Worm (Caenorhabditis elegans): ENCODE measurements around the gene pqn-41.
A peak's percentile ranks its signal among the peaks of the same experiment; 100 is the strongest.

pqn-41 gene

DNA sequence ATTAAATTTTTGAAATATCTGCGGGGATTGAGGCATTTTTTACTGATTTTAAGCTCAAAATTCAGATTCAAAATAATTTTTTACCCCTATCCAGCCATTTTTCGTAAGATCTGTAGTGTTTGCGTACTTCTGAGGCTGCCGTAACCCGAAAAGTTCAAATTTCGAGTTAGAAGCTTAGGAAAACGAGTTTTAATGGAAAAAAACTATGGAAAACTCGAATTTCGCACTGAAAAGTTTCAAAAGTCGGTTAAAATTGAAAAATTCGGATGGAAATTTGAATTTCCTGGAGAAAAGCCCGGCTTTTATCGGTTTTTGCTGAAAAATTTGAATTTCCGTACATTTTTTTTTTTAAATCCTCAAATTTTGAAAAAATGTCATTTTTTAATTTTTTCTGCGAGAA lies 1.8 kb upstream of the pqn-41 start:
- TF ChIP-seq pes-1 (GFP tag; IDR thresholded peaks at IDR 0.05) (no peak), ceh-36 (tag; optimal IDR thresholded peaks at IDR 0.05) (no peak)

DNA sequence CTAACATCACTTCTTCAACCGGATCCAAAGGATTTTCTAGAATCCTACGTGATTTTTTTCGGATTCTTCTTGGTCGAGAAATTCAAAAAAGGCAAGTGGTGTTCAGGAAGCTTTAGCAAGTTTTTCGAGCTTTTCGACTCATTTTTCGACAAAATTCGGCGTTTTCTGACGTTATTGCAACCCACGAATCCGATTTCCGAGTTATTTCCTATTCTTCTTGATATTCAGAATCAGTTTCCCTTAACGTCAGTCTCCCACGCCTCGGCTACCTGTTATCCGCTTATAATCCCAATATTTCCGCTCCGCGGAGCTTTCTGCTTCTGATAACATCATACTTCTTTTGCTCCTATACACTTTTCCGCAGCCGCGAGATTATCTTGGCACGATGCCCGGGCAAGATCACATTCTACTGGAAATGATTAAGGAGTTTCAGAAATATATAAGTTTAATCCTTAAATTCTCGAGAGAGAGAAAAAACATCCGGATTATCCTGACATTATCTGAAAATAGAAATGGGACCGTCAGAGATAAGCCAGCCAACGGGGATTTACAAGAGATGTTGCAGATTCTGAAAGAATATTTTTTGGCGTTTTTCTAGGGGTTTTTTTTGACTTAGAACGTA lies 12.7 kb downstream of the pqn-41 start:
- no peak for TF ChIP-seq sea-1 (GFP tag; conservative IDR thresholded peaks at IDR 0.05)
- peak; percentile 29 for TF ChIP-seq ceh-36 (tag; optimal IDR thresholded peaks at IDR 0.05)

DNA sequence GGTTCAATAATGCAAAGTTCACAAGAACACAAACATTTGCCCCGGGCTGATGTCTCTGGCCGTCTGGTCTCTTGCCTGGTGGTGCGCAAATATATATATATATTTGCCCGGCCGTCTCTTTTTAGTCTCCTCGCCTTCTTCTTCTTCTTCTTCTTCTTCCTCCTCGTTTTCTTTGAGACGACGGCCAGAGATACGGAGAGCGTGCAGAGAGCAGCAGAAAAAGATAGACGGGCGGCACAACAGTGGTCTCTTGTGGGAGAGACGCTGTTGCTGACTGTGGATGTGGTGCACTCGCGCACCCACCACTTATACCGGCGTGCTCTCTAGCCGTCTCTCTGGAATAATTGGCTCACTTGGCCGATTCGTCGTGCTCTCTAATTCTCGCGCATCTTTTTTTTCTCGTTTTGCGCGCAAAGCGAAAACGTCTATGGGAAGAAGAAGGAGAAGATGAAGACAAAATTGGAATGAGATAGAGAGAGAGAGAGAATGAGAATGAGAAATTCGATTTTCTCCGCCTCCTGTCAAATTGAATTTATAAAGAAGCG lies 15.4 kb downstream of the pqn-41 start:
- TF ChIP-seq F13C5.2 (tag; optimal IDR thresholded peaks at IDR 0.05) = peak; percentile 63
- TF ChIP-seq flt-1 (GFP tag; IDR thresholded peaks at IDR 0.05) = no peak
- 0 out of 2 replicates have a peak, but pooled peaks have one; percentile 17 for TF ChIP-seq scrt-1 (GFP tag; IDR thresholded peaks at IDR 0.05)
- TF ChIP-seq ets-7 (tag; optimal IDR thresholded peaks at IDR 0.05) = peak; percentile 45
- TF ChIP-seq aly-1 (tag; optimal IDR thresholded peaks at IDR 0.05) = peak; percentile 26
- peak; percentile 49; the same call in 1 of the 2 replicates for TF ChIP-seq pes-1 (GFP tag; IDR thresholded peaks at IDR 0.05)
- no peak for TF ChIP-seq hmbx-1 (tag; optimal IDR thresholded peaks at IDR 0.05)
- TF ChIP-seq B0310.2 (tag; optimal IDR thresholded peaks at IDR 0.05) = no peak
- 0 out of 2 replicates have a peak, but pooled peaks have one; percentile 22 for TF ChIP-seq tbx-11 (GFP tag; IDR thresholded peaks at IDR 0.05)
- TF ChIP-seq ceh-36 (tag; optimal IDR thresholded peaks at IDR 0.05) = peak; percentile 50
- no peak; the same call in 1 of the 2 replicates for TF ChIP-seq tbx-37 (GFP tag; conservative IDR thresholded peaks at IDR 0.05)
- TF ChIP-seq hmg-4 (GFP tag; optimal IDR thresholded peaks at IDR 0.05) = peak; percentile 82

DNA sequence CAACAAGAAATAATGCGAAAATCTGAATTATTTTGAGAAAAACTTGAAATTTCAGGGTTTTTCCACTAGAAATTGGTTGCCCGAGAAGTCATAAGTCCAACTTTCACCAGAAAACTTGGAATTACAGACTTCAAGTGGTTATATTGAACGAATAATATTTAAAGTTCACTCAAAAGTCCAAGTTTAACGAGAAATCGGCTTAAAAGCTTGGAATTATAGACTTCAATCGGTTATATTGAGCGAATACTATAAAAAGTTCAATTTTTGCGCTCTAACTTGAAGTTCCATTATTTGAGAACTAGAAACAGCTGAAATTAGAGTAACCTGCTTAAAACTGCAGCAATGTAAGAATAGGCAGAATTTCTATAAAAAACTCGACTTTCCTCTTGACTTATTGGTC lies 16.3 kb downstream of the pqn-41 start:
- TF ChIP-seq pes-1 (GFP tag; IDR thresholded peaks at IDR 0.05) (no peak), hnd-1 (tag; optimal IDR thresholded peaks at IDR 0.05) (no peak)

DNA sequence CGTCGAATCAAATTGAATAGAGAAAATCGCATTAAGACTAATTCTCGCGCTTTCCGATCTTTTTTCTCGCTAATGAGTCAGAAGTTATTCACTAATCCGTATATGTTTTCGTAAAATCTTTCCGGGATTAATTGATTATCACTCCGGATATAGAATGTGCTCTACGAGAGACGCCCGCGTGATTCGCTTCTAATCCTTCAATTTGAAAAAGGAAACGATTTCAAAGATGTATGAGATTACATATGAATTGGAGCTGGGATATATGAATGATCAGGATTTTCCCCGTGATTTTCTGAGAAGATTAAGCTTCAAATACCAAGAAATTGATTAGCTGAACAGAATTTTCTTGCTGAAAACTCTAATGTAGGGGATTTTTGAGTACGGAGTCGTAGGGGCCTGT lies 16.8 kb downstream of the pqn-41 start:
- peak; percentile 53 for TF ChIP-seq ceh-36 (tag; optimal IDR thresholded peaks at IDR 0.05)
- no peak for TF ChIP-seq ets-7 (tag; optimal IDR thresholded peaks at IDR 0.05)

DNA sequence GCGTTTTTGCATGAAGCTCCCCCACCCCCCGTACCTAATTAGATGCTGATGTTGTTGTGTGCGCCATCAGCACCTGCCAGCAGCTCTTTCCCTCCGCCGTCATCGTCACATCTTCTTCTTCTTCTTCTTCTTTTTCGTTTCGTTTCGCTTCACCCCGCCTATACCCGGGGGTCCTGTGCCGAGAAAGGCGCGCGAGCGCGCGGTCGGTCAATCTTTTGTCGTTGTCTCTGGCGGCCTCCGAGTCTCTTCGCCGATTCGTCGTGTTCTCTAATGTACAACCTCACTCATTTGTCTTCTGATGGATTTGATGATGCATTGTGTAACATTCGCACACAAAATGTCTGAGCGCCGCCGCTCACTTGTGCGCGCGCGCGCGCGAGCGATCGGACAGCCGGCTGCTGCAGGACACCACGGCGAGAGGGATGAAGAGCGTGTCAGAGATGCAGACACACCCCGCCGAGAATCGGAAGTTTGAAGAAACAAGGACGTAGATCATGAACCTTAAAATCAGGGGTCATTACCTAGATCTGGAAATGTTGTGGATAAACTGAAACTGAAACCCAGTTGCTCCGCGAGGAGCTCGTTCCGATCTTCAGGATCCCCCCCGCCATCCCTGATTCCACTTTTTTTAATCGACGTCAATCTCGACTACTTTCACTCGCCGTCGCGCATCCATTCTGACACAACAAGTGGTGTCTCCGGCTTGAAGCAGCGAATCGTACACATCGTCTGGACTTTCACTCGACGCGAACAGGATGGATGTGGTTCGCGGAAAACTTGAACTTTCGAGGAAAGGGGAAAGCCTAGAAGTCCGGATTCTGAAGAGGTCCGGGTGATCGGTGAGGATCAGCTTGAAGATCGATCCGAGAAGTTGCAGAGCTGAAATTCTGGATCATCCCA lies 17.9 kb downstream of the pqn-41 start:
- 0 out of 2 replicates have a peak, but pooled peaks have one; percentile 4 for TF ChIP-seq flt-1 (GFP tag; IDR thresholded peaks at IDR 0.05)
- TF ChIP-seq tbx-37 (GFP tag; conservative IDR thresholded peaks at IDR 0.05) = no peak
- TF ChIP-seq hmbx-1 (tag; optimal IDR thresholded peaks at IDR 0.05) = no peak
- TF ChIP-seq ets-7 (tag; optimal IDR thresholded peaks at IDR 0.05) = no peak
- TF ChIP-seq hmg-4 (GFP tag; optimal IDR thresholded peaks at IDR 0.05) = peak; percentile 29
- TF ChIP-seq tra-4 (tag; optimal IDR thresholded peaks at IDR 0.05) = no peak
- peak; percentile 44; the same call in 1 of the 2 replicates for TF ChIP-seq pes-1 (GFP tag; IDR thresholded peaks at IDR 0.05)
- TF ChIP-seq F13C5.2 (tag; optimal IDR thresholded peaks at IDR 0.05) = peak; percentile 47
- peak; percentile 43 for TF ChIP-seq aly-1 (tag; optimal IDR thresholded peaks at IDR 0.05)

DNA sequence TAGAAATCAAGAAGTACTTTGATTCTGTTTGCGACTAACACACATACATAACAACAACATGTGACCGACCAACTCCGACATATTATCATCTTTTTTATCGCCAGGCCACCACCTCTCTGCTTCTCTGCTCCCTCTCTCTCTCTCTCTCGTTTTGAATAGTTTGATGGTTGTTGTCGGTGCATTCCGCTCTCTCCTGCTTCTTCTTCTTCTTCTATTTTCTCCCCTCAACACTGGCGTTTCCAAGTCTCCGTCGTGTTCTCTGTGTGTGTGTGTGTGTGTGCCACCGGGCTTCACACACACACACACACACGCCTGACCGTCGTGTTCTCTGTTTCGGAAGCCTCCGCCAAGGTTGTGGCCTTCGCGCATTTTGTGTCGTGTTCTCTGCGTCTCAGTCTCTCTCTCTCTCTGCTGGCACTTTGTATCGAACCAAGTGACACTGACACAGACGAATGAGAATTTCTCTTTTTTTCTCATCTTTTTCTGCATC lies 19.3 kb downstream of the pqn-41 start:
- TF ChIP-seq ceh-13 (GFP tag; optimal IDR thresholded peaks at IDR 0.05) = no peak
- peak; percentile 67; the same call in 1 of the 2 replicates for TF ChIP-seq pes-1 (GFP tag; IDR thresholded peaks at IDR 0.05)
- TF ChIP-seq hnd-1 (tag; optimal IDR thresholded peaks at IDR 0.05) = no peak
- no peak for TF ChIP-seq tbx-11 (GFP tag; IDR thresholded peaks at IDR 0.05)
- TF ChIP-seq tra-4 (tag; optimal IDR thresholded peaks at IDR 0.05) = no peak
- TF ChIP-seq flt-1 (GFP tag; IDR thresholded peaks at IDR 0.05) = no peak; the same call in 1 of the 2 replicates
- TF ChIP-seq F13C5.2 (tag; optimal IDR thresholded peaks at IDR 0.05) = no peak
- TF ChIP-seq sea-1 (GFP tag; conservative IDR thresholded peaks at IDR 0.05) = no peak
- no peak for TF ChIP-seq scrt-1 (GFP tag; IDR thresholded peaks at IDR 0.05)
- no peak for TF ChIP-seq hmbx-1 (tag; optimal IDR thresholded peaks at IDR 0.05)
- peak; percentile 7 for TF ChIP-seq hmg-4 (GFP tag; optimal IDR thresholded peaks at IDR 0.05)
- TF ChIP-seq ama-1 (optimal IDR thresholded peaks at IDR 0.05) = no peak
- TF ChIP-seq ceh-36 (tag; optimal IDR thresholded peaks at IDR 0.05) = no peak
- TF ChIP-seq ets-7 (tag; optimal IDR thresholded peaks at IDR 0.05) = no peak
- peak; percentile 17; the same call in 1 of the 2 replicates for TF ChIP-seq tbx-37 (GFP tag; conservative IDR thresholded peaks at IDR 0.05)
- no peak for TF ChIP-seq aly-1 (tag; optimal IDR thresholded peaks at IDR 0.05)

DNA sequence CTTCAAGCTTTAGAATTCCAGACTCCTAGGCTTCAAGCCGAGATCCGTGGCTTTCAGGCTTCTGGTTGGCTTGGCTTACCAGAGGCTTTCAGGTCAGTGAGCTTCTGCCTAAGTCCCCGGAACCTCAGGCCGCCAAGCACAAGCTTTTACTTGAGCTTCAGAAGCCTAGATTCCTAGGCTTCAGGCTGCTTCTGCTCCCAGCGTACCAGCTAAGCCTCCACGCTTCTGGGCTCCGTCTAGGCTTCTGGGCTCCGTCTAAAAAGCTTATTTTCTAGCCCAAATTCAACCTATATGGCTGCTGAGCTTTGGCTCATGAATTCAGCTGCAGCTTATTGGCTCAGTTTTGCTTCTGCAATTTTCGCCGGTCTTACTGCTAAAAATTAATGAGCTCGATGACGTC lies 20.0 kb downstream of the pqn-41 start:
- no peak for TF ChIP-seq ceh-13 (GFP tag; optimal IDR thresholded peaks at IDR 0.05)
- no peak for TF ChIP-seq flt-1 (GFP tag; IDR thresholded peaks at IDR 0.05)
- no peak for TF ChIP-seq ets-7 (tag; optimal IDR thresholded peaks at IDR 0.05)
- no peak for TF ChIP-seq tra-4 (tag; optimal IDR thresholded peaks at IDR 0.05)
- no peak for TF ChIP-seq aly-1 (tag; optimal IDR thresholded peaks at IDR 0.05)
- TF ChIP-seq hmbx-1 (tag; optimal IDR thresholded peaks at IDR 0.05) = no peak
- no peak for TF ChIP-seq ceh-36 (tag; optimal IDR thresholded peaks at IDR 0.05)
- no peak for TF ChIP-seq hnd-1 (tag; optimal IDR thresholded peaks at IDR 0.05)
- TF ChIP-seq B0310.2 (tag; optimal IDR thresholded peaks at IDR 0.05) = no peak
- no peak for TF ChIP-seq pes-1 (GFP tag; IDR thresholded peaks at IDR 0.05)
- no peak for TF ChIP-seq tbx-11 (GFP tag; IDR thresholded peaks at IDR 0.05)
- no peak for TF ChIP-seq F13C5.2 (tag; optimal IDR thresholded peaks at IDR 0.05)
- no peak for TF ChIP-seq tbx-37 (GFP tag; conservative IDR thresholded peaks at IDR 0.05)
- TF ChIP-seq ama-1 (optimal IDR thresholded peaks at IDR 0.05) = no peak
- TF ChIP-seq scrt-1 (GFP tag; IDR thresholded peaks at IDR 0.05) = no peak
- no peak for TF ChIP-seq hmg-4 (GFP tag; optimal IDR thresholded peaks at IDR 0.05)
- TF ChIP-seq sea-1 (GFP tag; conservative IDR thresholded peaks at IDR 0.05) = no peak
